Fruit fly (Drosophila melanogaster): Measurements from ENCODE around the gene CG17145.

DNA sequence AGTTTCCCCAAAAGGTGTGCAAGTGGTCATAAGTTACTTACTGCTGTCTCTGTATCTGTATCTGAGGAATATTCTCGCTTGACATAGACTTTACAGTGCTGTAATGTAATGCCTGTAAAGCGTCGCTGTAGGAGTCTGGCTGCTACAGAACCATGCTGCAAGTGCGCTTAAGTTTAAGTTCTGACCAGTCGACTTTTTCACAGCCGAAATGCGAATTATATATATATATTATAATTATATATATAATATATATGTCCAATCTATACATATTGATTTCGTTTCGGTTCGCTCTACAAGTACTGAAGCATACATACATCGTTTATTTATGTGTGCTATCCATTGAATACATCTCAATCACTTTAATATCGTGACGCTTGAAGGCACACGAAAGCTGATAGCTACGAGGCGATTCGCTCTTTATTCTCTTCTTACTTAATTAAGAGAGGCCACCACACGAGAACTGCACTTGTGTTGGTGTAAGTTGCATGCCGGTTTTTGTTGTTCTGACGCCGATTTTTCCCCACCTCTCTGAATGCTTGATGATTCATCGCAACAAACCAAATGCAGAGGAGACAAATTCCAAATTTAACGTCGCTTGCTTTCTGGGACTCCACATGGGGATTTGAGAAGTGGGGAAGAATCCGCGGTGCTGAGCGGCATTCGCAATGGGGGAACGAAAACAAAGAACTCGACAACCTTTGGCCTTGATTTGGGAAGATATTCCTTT, 35.2 kb upstream of the CG17145 start:
- TF ChIP-seq insv (optimal IDR thresholded peaks at IDR 0.05) (no peak), ttk (optimal IDR thresholded peaks at IDR 0.05) (no peak), h (optimal IDR thresholded peaks at IDR 0.05) (no peak), psq (optimal IDR thresholded peaks at IDR 0.05) (no peak), Sin3A (optimal IDR thresholded peaks at IDR 0.05) (no peak)
